Worm (Caenorhabditis elegans) whole organism, late embryonic: ENCODE measurements around the gene atg-7.

Experiments used
- C38D4.7 ChIP-seq: fragments of 200-800 bp; sonication (Bioruptor generic); optimal IDR thresholded peaks from 2 replicates; lab custom pipeline; 2018; ENCODE audit warnings: mild to moderate bottlenecking, missing genetic modification characterization, moderate library complexity, missing compliant biosample characterization
- K09A11.1 ChIP-seq: sonication (generic microtip); optimal IDR thresholded peaks from 2 replicates; lab custom pipeline; 2017; ENCODE audit warnings: antibody characterized with exemption, mild to moderate bottlenecking, missing genetic modification characterization, missing compliant biosample characterization; ENCODE audit not compliant: insufficient read depth
- Y22D7AL.16 ChIP-seq: sonication (generic microtip); optimal IDR thresholded peaks from 2 replicates; lab custom pipeline; 2016; ENCODE audit warnings: missing genetic modification characterization, missing compliant biosample characterization
- ahr-1 ChIP-seq: sonication (generic microtip); optimal IDR thresholded peaks from 2 replicates; lab custom pipeline; 2016; ENCODE audit warnings: missing genetic modification characterization, missing compliant biosample characterization
- ama-1 ChIP-seq: fragments of 150-350 bp; optimal IDR thresholded peaks from 2 replicates; lab custom pipeline; 2014
- ceh-18 ChIP-seq: sonication (generic microtip); optimal IDR thresholded peaks from 2 replicates; lab custom pipeline; 2016; ENCODE audit warnings: missing genetic modification characterization, missing compliant biosample characterization
- ceh-19 ChIP-seq: fragments of 200-800 bp; sonication (Bioruptor generic); optimal IDR thresholded peaks from 2 replicates; lab custom pipeline; 2018; ENCODE audit warnings: mild to moderate bottlenecking, missing genetic modification characterization, missing compliant biosample characterization
- ceh-22 ChIP-seq: sonication (generic microtip); optimal IDR thresholded peaks from 2 replicates; lab custom pipeline; 2017; ENCODE audit warnings: missing biosample characterization, missing genetic modification characterization
- ceh-24 ChIP-seq: sonication (generic microtip); optimal IDR thresholded peaks from 2 replicates; lab custom pipeline; 2016; ENCODE audit warnings: mild to moderate bottlenecking, missing genetic modification characterization, missing compliant biosample characterization
- ceh-30 ChIP-seq: fragments of 150-350 bp; optimal IDR thresholded peaks from 2 replicates; lab custom pipeline; 2014; ENCODE audit warnings: missing biosample characterization, missing genetic modification characterization
- ceh-31 ChIP-seq: sonication (generic microtip); optimal IDR thresholded peaks from 2 replicates; lab custom pipeline; 2016; ENCODE audit warnings: missing genetic modification characterization, missing compliant biosample characterization
- ceh-45 ChIP-seq: fragments of 200-800 bp; sonication (Bioruptor generic); IDR thresholded peaks from 2 replicates; pipeline ENCODE4 v1.3.6; 2022; ENCODE audit warnings: missing genetic modification reagents, missing genetic modification characterization, missing compliant biosample characterization
- ceh-48 ChIP-seq: sonication (generic microtip); optimal IDR thresholded peaks from 2 replicates; lab custom pipeline; 2016; ENCODE audit warnings: missing genetic modification characterization, inconsistent platforms, missing compliant biosample characterization
- dmd-4 ChIP-seq: sonication (generic microtip); optimal IDR thresholded peaks from 2 replicates; lab custom pipeline; 2016; ENCODE audit warnings: borderline replicate concordance, missing genetic modification characterization, missing compliant biosample characterization
- elt-2 ChIP-seq: sonication (generic microtip); optimal IDR thresholded peaks from 2 replicates; lab custom pipeline; 2016; ENCODE audit warnings: missing genetic modification reagents, missing genetic modification characterization, missing compliant biosample characterization
- elt-4 ChIP-seq: sonication (generic microtip); optimal IDR thresholded peaks from 2 replicates; lab custom pipeline; 2016; ENCODE audit warnings: missing genetic modification characterization, missing compliant biosample characterization
- eyg-1 ChIP-seq: sonication (generic microtip); optimal IDR thresholded peaks from 2 replicates; lab custom pipeline; 2016; ENCODE audit warnings: missing genotype, missing genetic modification characterization, missing compliant biosample characterization
- fkh-10 ChIP-seq: fragments of 150-350 bp; optimal IDR thresholded peaks from 2 replicates; lab custom pipeline; 2014; ENCODE audit warnings: missing biosample characterization, missing genetic modification reagents, missing genetic modification characterization
- hlh-15 ChIP-seq: sonication (generic microtip); optimal IDR thresholded peaks from 2 replicates; lab custom pipeline; 2016; ENCODE audit warnings: missing genetic modification characterization, missing compliant biosample characterization
- hlh-6 ChIP-seq: sonication (generic microtip); optimal IDR thresholded peaks from 2 replicates; lab custom pipeline; 2016; ENCODE audit warnings: missing genotype, missing genetic modification characterization, missing compliant biosample characterization
- hlh-8 ChIP-seq: sonication (generic microtip); optimal IDR thresholded peaks from 2 replicates; lab custom pipeline; 2016; ENCODE audit warnings: missing genotype, missing genetic modification characterization, missing compliant biosample characterization
- lim-6 ChIP-seq: sonication (generic microtip); optimal IDR thresholded peaks from 2 replicates; lab custom pipeline; 2016; ENCODE audit warnings: missing genetic modification characterization, missing compliant biosample characterization
- lin-11 ChIP-seq: fragments of 200-800 bp; sonication (Bioruptor generic); optimal IDR thresholded peaks from 2 replicates; lab custom pipeline; 2018; ENCODE audit warnings: mild to moderate bottlenecking, missing genetic modification characterization, missing compliant biosample characterization
- madf-2 ChIP-seq: sonication (generic microtip); optimal IDR thresholded peaks from 2 replicates; lab custom pipeline; 2017; ENCODE audit warnings: missing genetic modification characterization, missing compliant biosample characterization
- mec-3 ChIP-seq: sonication (generic microtip); optimal IDR thresholded peaks from 2 replicates; lab custom pipeline; 2016; ENCODE audit warnings: borderline replicate concordance, missing genetic modification characterization, missing compliant biosample characterization
- nhr-232 ChIP-seq: sonication (generic microtip); optimal IDR thresholded peaks from 2 replicates; lab custom pipeline; 2016; ENCODE audit warnings: missing genetic modification characterization, missing compliant biosample characterization
- npax-4 ChIP-seq: sonication (generic microtip); optimal IDR thresholded peaks from 2 replicates; lab custom pipeline; 2016; ENCODE audit warnings: missing genetic modification characterization, missing compliant biosample characterization
- odd-2 ChIP-seq: sonication (generic microtip); optimal IDR thresholded peaks from 2 replicates; lab custom pipeline; 2017; ENCODE audit warnings: antibody characterized with exemption, mild to moderate bottlenecking, missing genetic modification characterization, missing compliant biosample characterization
- pag-3 ChIP-seq: sonication (generic microtip); optimal IDR thresholded peaks from 2 replicates; lab custom pipeline; 2016; ENCODE audit warnings: missing compliant biosample characterization, missing genetic modification characterization, borderline replicate concordance
- pax-1 ChIP-seq: fragments of 150-350 bp; optimal IDR thresholded peaks from 2 replicates; lab custom pipeline; 2014; ENCODE audit warnings: missing biosample characterization, missing genetic modification characterization
- pha-2 ChIP-seq: sonication (generic microtip); optimal IDR thresholded peaks from 2 replicates; lab custom pipeline; 2017; ENCODE audit warnings: mild to moderate bottlenecking, missing genetic modification characterization, missing compliant biosample characterization
- pha-4 ChIP-seq: fragments of 150-350 bp; optimal IDR thresholded peaks from 2 replicates; lab custom pipeline; 2018; ENCODE audit warnings: missing biosample characterization, missing genetic modification reagents, missing genetic modification characterization
- pqm-1 ChIP-seq: sonication (generic microtip); optimal IDR thresholded peaks from 2 replicates; lab custom pipeline; 2016; ENCODE audit warnings: missing genetic modification characterization, missing compliant biosample characterization
- pros-1 ChIP-seq: fragments of 150-350 bp; optimal IDR thresholded peaks from 2 replicates; lab custom pipeline; 2014; ENCODE audit warnings: missing biosample characterization, missing genetic modification reagents, missing genetic modification characterization
- ref-2 ChIP-seq: sonication (generic microtip); optimal IDR thresholded peaks from 2 replicates; lab custom pipeline; 2016; ENCODE audit warnings: missing genetic modification characterization, missing compliant biosample characterization
- sox-4 ChIP-seq: sonication (generic microtip); optimal IDR thresholded peaks from 2 replicates; lab custom pipeline; 2017; ENCODE audit warnings: mild to moderate bottlenecking, missing genetic modification characterization, inconsistent platforms, missing compliant biosample characterization
- syd-9 ChIP-seq: sonication (generic microtip); optimal IDR thresholded peaks from 2 replicates; lab custom pipeline; 2016; ENCODE audit warnings: mild to moderate bottlenecking, missing genetic modification characterization, moderate library complexity, missing compliant biosample characterization
- unc-42 ChIP-seq: sonication (generic microtip); optimal IDR thresholded peaks from 2 replicates; lab custom pipeline; 2016; ENCODE audit warnings: missing genotype, missing genetic modification characterization, missing compliant biosample characterization
- unc-55 ChIP-seq: sonication (generic microtip); optimal IDR thresholded peaks from 2 replicates; lab custom pipeline; 2017; ENCODE audit warnings: missing biosample characterization, missing genetic modification reagents, missing genetic modification characterization
- unc-86 ChIP-seq: sonication (generic microtip); optimal IDR thresholded peaks from 2 replicates; lab custom pipeline; 2016; ENCODE audit warnings: missing genetic modification characterization, missing compliant biosample characterization
- ztf-16 ChIP-seq: sonication (generic microtip); optimal IDR thresholded peaks from 2 replicates; lab custom pipeline; 2017; ENCODE audit warnings: missing genetic modification characterization, missing compliant biosample characterization

The atg-7 gene

ce11 chrIV:11094974-11095373 lies 14.1 kb upstream of the atg-7 start, which contains the start of gene M7.8:
Gene M7.8, minus strand, starts transcription at chrIV:11095085.
- no peak for TF ChIP-seq elt-2 (tag; lab: Kevin White, UChicago)
- TF ChIP-seq unc-55 = peak; percentile 32
- no peak for TF ChIP-seq sox-4 (tag; lab: Kevin White, UChicago)
- peak; percentile 41 for TF ChIP-seq unc-42 (tag; lab: Kevin White, UChicago)
- TF ChIP-seq, all 69 proteins: peak for 2

- TF ChIP-seq Y22D7AL.16 (tag; lab: Kevin White, UChicago) (no peak), eyg-1 (tag; lab: Kevin White, UChicago) (no peak), hlh-15 (tag; lab: Kevin White, UChicago) (no peak), ceh-31 (no peak), pqm-1 (tag; lab: Kevin White, UChicago) (no peak), ceh-18 (tag; lab: Kevin White, UChicago) (no peak), dmd-4 (tag; lab: Kevin White, UChicago) (no peak), unc-42 (tag; lab: Kevin White, UChicago) (no peak), pros-1 (tag; lab: Kevin White, UChicago) (no peak), unc-86 (tag; lab: Kevin White, UChicago) (no peak), pha-4 (no peak), ceh-19 (GFP tag; lab: Kevin White, UChicago) (no peak), ref-2 (no peak), lim-6 (tag; lab: Kevin White, UChicago) (no peak), C38D4.7 (GFP tag; lab: Kevin White, UChicago) (no peak), pax-1 (tag; lab: Kevin White, UChicago) (no peak), mec-3 (tag; lab: Kevin White, UChicago) (no peak), fkh-10 (GFP tag; lab: Kevin White, UChicago) (no peak), hlh-8 (tag; lab: Kevin White, UChicago) (no peak)
Observed at ce11 chrIV:11094052-11094451, 13.2 kb upstream of the atg-7 start.

- TF ChIP-seq ceh-22 (no peak), unc-42 (tag; lab: Kevin White, UChicago) (no peak), pha-4 (no peak), pha-2 (tag; lab: Kevin White, UChicago) (no peak), pax-1 (tag; lab: Kevin White, UChicago) (no peak), ceh-24 (no peak), mec-3 (tag; lab: Kevin White, UChicago) (no peak)
Observed at ce11 chrIV:11092502-11093080, 11.7 kb upstream of the atg-7 start, which contains the start of gene bcc-1. Gene bcc-1, minus strand, starts transcription at chrIV:11092552.

- no peak for TF ChIP-seq Y22D7AL.16 (tag; lab: Kevin White, UChicago)
Observed at ce11 chrIV:11089527-11089926, 8.7 kb upstream of the atg-7 start, which contains the start of gene M7.7. Gene M7.7, plus strand, starts transcription at chrIV:11089827.

- no peak for TF ChIP-seq ceh-22
- no peak for TF ChIP-seq ceh-30 (tag; lab: Kevin White, UChicago)
- TF ChIP-seq elt-4 (tag; lab: Kevin White, UChicago) = no peak
- TF ChIP-seq elt-2 (tag; lab: Kevin White, UChicago) = no peak
- no peak for TF ChIP-seq lin-11 (tag; lab: Kevin White, UChicago)
- TF ChIP-seq hlh-15 (tag; lab: Kevin White, UChicago) = no peak
- no peak for TF ChIP-seq unc-55
Observed at ce11 chrIV:11083609-11084008, 2.8 kb upstream of the atg-7 start, which contains the start of gene klc-1. Gene klc-1, plus strand, starts transcription at chrIV:11083735.

- TF ChIP-seq eyg-1 (tag; lab: Kevin White, UChicago) (peak; percentile 27), C38D4.7 (GFP tag; lab: Kevin White, UChicago) (no peak), ahr-1 (tag; lab: Kevin White, UChicago) (no peak), npax-4 (no peak), ceh-45 (GFP tag; lab: Robert Waterston, UW) (no peak), syd-9 (tag; lab: Kevin White, UChicago) (peak; percentile 67), nhr-232 (tag; lab: Kevin White, UChicago) (no peak), hlh-6 (tag; lab: Kevin White, UChicago) (peak; percentile 27), pqm-1 (tag; lab: Kevin White, UChicago) (peak; percentile 73), ama-1 (lab: Kevin White, UChicago) (no peak), odd-2 (tag; lab: Kevin White, UChicago) (no peak), elt-4 (tag; lab: Kevin White, UChicago) (no peak), lin-11 (tag; lab: Kevin White, UChicago) (no peak), ztf-16 (tag; lab: Kevin White, UChicago) (peak; percentile 54), Y22D7AL.16 (tag; lab: Kevin White, UChicago) (no peak), pag-3 (tag; lab: Kevin White, UChicago) (no peak), madf-2 (tag; lab: Kevin White, UChicago) (peak; percentile 60), K09A11.1 (no peak), ceh-48 (tag; lab: Kevin White, UChicago) (peak; percentile 91), unc-86 (tag; lab: Kevin White, UChicago) (no peak)
Observed at ce11 chrIV:11082789-11083235, 2.0 kb upstream of the atg-7 start.
